Fruit fly (Drosophila melanogaster): ENCODE data around the gene CG7857.
A peak's percentile ranks its signal among the peaks of the same experiment; 100 is the strongest.

The CG7857 gene

dm6 chr3L:15508233-15508632 is 3.5 kb upstream of the CG7857 start, which contains the start of gene CG7841 (continued):
- peak; percentile 86 for TF ChIP-seq croc (GFP tag; conservative IDR thresholded peaks at IDR 0.05)
- peak; percentile 66 for TF ChIP-seq CG9797 (GFP tag; optimal IDR thresholded peaks at IDR 0.05)
- TF ChIP-seq p53 (GFP tag; optimal IDR thresholded peaks at IDR 0.05) = peak; percentile 92
- peak; percentile 97 for TF ChIP-seq Bteb2 (GFP tag; optimal IDR thresholded peaks at IDR 0.05)
- TF ChIP-seq CG12942 (GFP tag; optimal IDR thresholded peaks at IDR 0.05) = peak; percentile 94
- TF ChIP-seq CG7786 (GFP tag; optimal IDR thresholded peaks at IDR 0.05) = peak; percentile 94
- TF ChIP-seq trem (tag; optimal IDR thresholded peaks at IDR 0.05) = peak; percentile 97
- TF ChIP-seq esg (GFP tag; conservative IDR thresholded peaks at IDR 0.05) = peak; percentile 94
- TF ChIP-seq CG33213 (GFP tag; optimal IDR thresholded peaks at IDR 0.05) = peak; percentile 97
- TF ChIP-seq wek (GFP tag; optimal IDR thresholded peaks at IDR 0.05) = peak; percentile 95
- peak; percentile 97 for TF ChIP-seq phol (tag; optimal IDR thresholded peaks at IDR 0.05)
- TF ChIP-seq ERR (GFP tag; optimal IDR thresholded peaks at IDR 0.05) = peak; percentile 97
- peak; percentile 95 for TF ChIP-seq CG10462 (GFP tag; optimal IDR thresholded peaks at IDR 0.05)
- no peak; the same call in 1 of the 2 replicates for TF ChIP-seq toy (GFP tag; IDR thresholded peaks at IDR 0.05)
- peak; percentile 99 for TF ChIP-seq CG34376 (GFP tag; optimal IDR thresholded peaks at IDR 0.05)
- peak; percentile 97 for TF ChIP-seq CG17385 (GFP tag; optimal IDR thresholded peaks at IDR 0.05)
- TF ChIP-seq Sry-δ (GFP tag; optimal IDR thresholded peaks at IDR 0.05) = peak; percentile 73
- peak; percentile 98 for TF ChIP-seq Fer3 (tag; optimal IDR thresholded peaks at IDR 0.05)
- TF ChIP-seq bab2 (GFP tag; optimal IDR thresholded peaks at IDR 0.05) = peak; percentile 96
- TF ChIP-seq tgo (GFP tag; IDR thresholded peaks at IDR 0.05) = peak; percentile 95
- TF ChIP-seq Asciz (GFP tag; optimal IDR thresholded peaks at IDR 0.05) = peak; percentile 97
- TF ChIP-seq ATbp (GFP tag; optimal IDR thresholded peaks at IDR 0.05) = peak; percentile 96
- peak; percentile 96 for TF ChIP-seq CHES-1-like (GFP tag; optimal IDR thresholded peaks at IDR 0.05)
- peak; percentile 80 for TF ChIP-seq CG3995 (GFP tag; optimal IDR thresholded peaks at IDR 0.05)
- no peak for TF ChIP-seq Dip2 (GFP tag; IDR thresholded peaks at IDR 0.05)
- TF ChIP-seq Bgb (GFP tag; IDR thresholded peaks at IDR 0.05; ENCODE audit: partially characterized antibody) = no peak
- no peak for TF ChIP-seq Tbp (GFP tag; optimal IDR thresholded peaks at IDR 0.05)
- TF ChIP-seq CG10209 (GFP tag; optimal IDR thresholded peaks at IDR 0.05) = peak; percentile 97
- peak; percentile 99 for TF ChIP-seq CG12391 (tag; optimal IDR thresholded peaks at IDR 0.05)
- peak in 1 of 2 experiments; percentile 5 for TF ChIP-seq tll (GFP tag; optimal IDR thresholded peaks at IDR 0.05)
- no peak; the same call in none of the 2 replicates for TF ChIP-seq Rx (GFP tag; IDR thresholded peaks at IDR 0.05)
- TF ChIP-seq dan (GFP tag; IDR thresholded peaks at IDR 0.05) = no peak
- peak; percentile 97 for TF ChIP-seq CG10267 (tag; optimal IDR thresholded peaks at IDR 0.05)
- TF ChIP-seq BtbVII (GFP tag; optimal IDR thresholded peaks at IDR 0.05) = peak; percentile 99
- no peak; the same call in 2 of the 3 replicates for TF ChIP-seq ase (GFP tag; IDR thresholded peaks at IDR 0.05)
- TF ChIP-seq sisA (GFP tag; IDR thresholded peaks at IDR 0.05) = no peak; the same call in 1 of the 2 replicates
- peak; percentile 98 for TF ChIP-seq fd64A (GFP tag; optimal IDR thresholded peaks at IDR 0.05)
- peak; percentile 42; the same call in 1 of the 2 replicates for TF ChIP-seq CG13287 (GFP tag; IDR thresholded peaks at IDR 0.05; ENCODE audit: partially characterized antibody)
- peak; percentile 94 for TF ChIP-seq maf-S (GFP tag; optimal IDR thresholded peaks at IDR 0.05)
- peak; percentile 97 for TF ChIP-seq stc (GFP tag; IDR thresholded peaks at IDR 0.05)
- peak; percentile 95 for TF ChIP-seq Vsx1 (GFP tag; optimal IDR thresholded peaks at IDR 0.05)
- no peak for TF ChIP-seq CG8478 (optimal IDR thresholded peaks at IDR 0.05)
- peak; percentile 98 for TF ChIP-seq dmrt99B (tag; optimal IDR thresholded peaks at IDR 0.05)
- TF ChIP-seq CG17186 (GFP tag; optimal IDR thresholded peaks at IDR 0.05) = peak; percentile 85
- peak; percentile 96 for TF ChIP-seq CG9817 (tag; optimal IDR thresholded peaks at IDR 0.05)
- peak; percentile 91 for TF ChIP-seq zen (tag; optimal IDR thresholded peaks at IDR 0.05)
- peak; percentile 92 for TF ChIP-seq Nf-YC (tag; optimal IDR thresholded peaks at IDR 0.05)
- peak; percentile 97 for TF ChIP-seq sim (GFP tag; IDR thresholded peaks at IDR 0.05)
- peak; percentile 94; the same call in 1 of the 2 replicates for TF ChIP-seq CG1024 (GFP tag; IDR thresholded peaks at IDR 0.05)
- TF ChIP-seq Dad (GFP tag; optimal IDR thresholded peaks at IDR 0.05) = peak; percentile 96
- TF ChIP-seq Dp (GFP tag; optimal IDR thresholded peaks at IDR 0.05) = peak; percentile 87
